Fruit fly (Drosophila melanogaster) whole organism, embryonic: Measurements from ENCODE around the gene CG6441.

Source experiments
- ATbp ChIP-seq: fragments of 200-800 bp; sonication (Bioruptor generic); optimal IDR thresholded peaks from 2 replicates; lab custom pipeline; 2017; ENCODE audit warnings: missing biosample characterization, mild to moderate bottlenecking, missing genetic modification characterization, missing genetic modification reagents
- B-H2 ChIP-seq: fragments of 200-800 bp; sonication (Bioruptor generic); optimal IDR thresholded peaks from 2 replicates; lab custom pipeline; 2018; ENCODE audit warnings: missing biosample characterization, mild to moderate bottlenecking, missing genetic modification characterization
- BEAF-32 ChIP-seq: fragments of 200-800 bp; sonication (Bioruptor generic); optimal IDR thresholded peaks from 3 replicates; lab custom pipeline; 2017; ENCODE audit warnings: missing biosample characterization, missing genetic modification characterization, mild to moderate bottlenecking, moderate library complexity, missing genetic modification reagents
- BtbVII ChIP-seq: fragments of 200-800 bp; sonication (Bioruptor generic); optimal IDR thresholded peaks from 3 replicates; lab custom pipeline; 2017; ENCODE audit warnings: missing biosample characterization, mild to moderate bottlenecking, missing genetic modification characterization
- CG10274 ChIP-seq: fragments of 200-800 bp; sonication (Bioruptor generic); optimal IDR thresholded peaks from 3 replicates; lab custom pipeline; 2017; ENCODE audit warnings: missing biosample characterization, mild to moderate bottlenecking, missing genetic modification characterization
- CG14710 ChIP-seq: fragments of 200-800 bp; sonication (Bioruptor generic); optimal IDR thresholded peaks from 3 replicates; lab custom pipeline; 2019; ENCODE audit warnings: missing biosample characterization, mild to moderate bottlenecking, missing genetic modification characterization, moderate library complexity
- CG17568 ChIP-seq: fragments of 200-800 bp; sonication (Bioruptor generic); optimal IDR thresholded peaks from 2 replicates; lab custom pipeline; 2018; ENCODE audit warnings: missing biosample characterization, mild to moderate bottlenecking, missing genetic modification characterization, moderate library complexity
- CG17912 ChIP-seq: fragments of 200-800 bp; sonication (Bioruptor generic); optimal IDR thresholded peaks from 2 replicates; lab custom pipeline; 2018; ENCODE audit warnings: missing biosample characterization, mild to moderate bottlenecking, missing genetic modification characterization
- CG18476 ChIP-seq: fragments of 200-800 bp; sonication (Bioruptor generic); optimal IDR thresholded peaks from 2 replicates; lab custom pipeline; 2016; ENCODE audit warnings: missing biosample characterization, mild to moderate bottlenecking, missing genetic modification characterization
- CG18599 ChIP-seq: fragments of 200-800 bp; sonication (Bioruptor generic); optimal IDR thresholded peaks from 3 replicates; lab custom pipeline; 2017; ENCODE audit warnings: missing biosample characterization, missing genetic modification characterization, mild to moderate bottlenecking, moderate library complexity, missing genetic modification reagents
- CG30403 ChIP-seq: fragments of 200-800 bp; sonication (Bioruptor generic); optimal IDR thresholded peaks from 3 replicates; lab custom pipeline; 2016; ENCODE audit warnings: missing biosample characterization, missing genetic modification characterization
- CG4328 ChIP-seq: fragments of 200-800 bp; sonication (Bioruptor generic); optimal IDR thresholded peaks from 3 replicates; lab custom pipeline; 2017; ENCODE audit warnings: missing biosample characterization, missing genetic modification reagents, missing genetic modification characterization
- CG43689 ChIP-seq: fragments of 200-800 bp; sonication (Bioruptor generic); IDR thresholded peaks from 2 replicates; pipeline ENCODE4 v1.3.6; 2022; ENCODE audit warnings: missing biosample characterization, missing genetic modification characterization
- CG4707 ChIP-seq: fragments of 200-800 bp; sonication (Bioruptor generic); optimal IDR thresholded peaks from 2 replicates; lab custom pipeline; 2018; ENCODE audit warnings: missing biosample characterization, mild to moderate bottlenecking, missing genetic modification characterization, moderate library complexity
- CG4730 ChIP-seq: fragments of 200-800 bp; sonication (Bioruptor generic); IDR thresholded peaks from 2 replicates; pipeline ENCODE4 v1.3.6; 2022; ENCODE audit warnings: missing biosample characterization, missing genetic modification characterization
- CG5180 ChIP-seq: fragments of 200-800 bp; sonication (Bioruptor generic); optimal IDR thresholded peaks from 3 replicates; lab custom pipeline; 2017; ENCODE audit warnings: missing biosample characterization, missing genetic modification characterization, mild to moderate bottlenecking, moderate library complexity, missing genetic modification reagents
- CG7963 ChIP-seq: fragments of 200-800 bp; sonication (Bioruptor generic); IDR thresholded peaks from 3 replicates; pipeline ENCODE4 v1.3.6; 2022; ENCODE audit warnings: missing biosample characterization, missing genetic modification characterization; ENCODE audit not compliant: partially characterized antibody
- CHES-1-like ChIP-seq: fragments of 200-800 bp; sonication (Bioruptor generic); optimal IDR thresholded peaks from 2 replicates; lab custom pipeline; 2016; ENCODE audit warnings: missing biosample characterization, missing genetic modification characterization
- D19A ChIP-seq: fragments of 200-800 bp; optimal IDR thresholded peaks from 3 replicates; lab custom pipeline; 2019; ENCODE audit warnings: missing biosample characterization, mild to moderate bottlenecking, missing genetic modification characterization, moderate library complexity
- Gsc ChIP-seq: fragments of 200-800 bp; sonication (Bioruptor generic); IDR thresholded peaks from 2 replicates; pipeline ENCODE4 v1.3.6; 2022; ENCODE audit warnings: missing biosample characterization, missing genetic modification characterization
- Lhr ChIP-seq: fragments of 200-800 bp; sonication (Bioruptor generic); optimal IDR thresholded peaks from 3 replicates; lab custom pipeline; 2017; ENCODE audit warnings: mild to moderate bottlenecking, missing biosample characterization, missing genetic modification reagents, missing genetic modification characterization
- NK7.1 ChIP-seq: fragments of 200-800 bp; sonication (Bioruptor generic); optimal IDR thresholded peaks from 3 replicates; lab custom pipeline; 2016; ENCODE audit warnings: missing biosample characterization, missing genetic modification characterization
- Oli ChIP-seq: fragments of 200-800 bp; sonication (Bioruptor generic); optimal IDR thresholded peaks from 2 replicates; lab custom pipeline; 2018; ENCODE audit warnings: missing biosample characterization, mild to moderate bottlenecking, missing genetic modification characterization, moderate library complexity
- Pdp1 ChIP-seq, 2 experiments: fragments of 200-800 bp; sonication (Bioruptor generic); optimal IDR thresholded peaks; 3 replicates each; lab custom pipeline; 2016; ENCODE audit warnings: missing biosample characterization in 2 of 2, missing genetic modification characterization in 2 of 2, mild to moderate bottlenecking in 1 of 2, moderate library complexity in 1 of 2
- Ravus ChIP-seq: fragments of 200-800 bp; sonication (Bioruptor generic); IDR thresholded peaks from 2 replicates; pipeline ENCODE4 v1.3.6; 2022; ENCODE audit warnings: missing biosample characterization, missing genetic modification characterization
- Ssrp ChIP-seq: fragments of 200-800 bp; sonication (Bioruptor generic); optimal IDR thresholded peaks from 2 replicates; lab custom pipeline; 2018; ENCODE audit warnings: missing biosample characterization, mild to moderate bottlenecking, missing genetic modification characterization, moderate library complexity
- Taf1 ChIP-seq: fragments of 200-800 bp; sonication (Bioruptor generic); IDR thresholded peaks from 2 replicates; pipeline ENCODE4 v1.3.6; 2022; ENCODE audit warnings: missing biosample characterization, missing genetic modification characterization
- Vsx1 ChIP-seq: fragments of 200-800 bp; sonication (Bioruptor generic); optimal IDR thresholded peaks from 2 replicates; lab custom pipeline; 2017; ENCODE audit warnings: missing biosample characterization, mild to moderate bottlenecking, missing genetic modification characterization, missing genetic modification reagents
- bab2 ChIP-seq: fragments of 200-800 bp; sonication (Bioruptor generic); optimal IDR thresholded peaks from 2 replicates; lab custom pipeline; 2016; ENCODE audit warnings: missing biosample characterization, missing genetic modification characterization
- bowl ChIP-seq: fragments of 200-800 bp; sonication (Bioruptor generic); IDR thresholded peaks from 2 replicates; pipeline ENCODE4 v1.3.6; 2022; ENCODE audit warnings: missing biosample characterization, missing genetic modification characterization
- croc ChIP-seq: fragments of 200-800 bp; sonication (Bioruptor generic); conservative IDR thresholded peaks from 3 replicates; pipeline ENCODE4 v1.3.6; 2022; ENCODE audit warnings: missing biosample characterization, missing genetic modification characterization
- crol ChIP-seq: fragments of 200-800 bp; sonication (Bioruptor generic); IDR thresholded peaks from 2 replicates; pipeline ENCODE4 v1.3.6; 2022; ENCODE audit warnings: missing biosample characterization, missing genetic modification characterization
- cwo ChIP-seq: fragments of 200-800 bp; sonication (Bioruptor generic); optimal IDR thresholded peaks from 3 replicates; lab custom pipeline; 2017; ENCODE audit warnings: missing biosample characterization, missing genetic modification characterization, mild to moderate bottlenecking, moderate library complexity, missing genetic modification reagents
- disco-r ChIP-seq: fragments of 200-800 bp; sonication (Bioruptor generic); optimal IDR thresholded peaks from 2 replicates; lab custom pipeline; 2016; ENCODE audit warnings: missing biosample characterization, missing genetic modification characterization
- dm ChIP-seq: fragments of 200-800 bp; sonication (Bioruptor generic); optimal IDR thresholded peaks from 3 replicates; lab custom pipeline; 2016; ENCODE audit warnings: missing biosample characterization, missing genetic modification characterization
- eyg ChIP-seq: fragments of 200-800 bp; sonication (Bioruptor generic); optimal IDR thresholded peaks from 3 replicates; lab custom pipeline; 2016; ENCODE audit warnings: missing biosample characterization, missing genetic modification characterization
- gcm ChIP-seq: fragments of 200-800 bp; sonication (Bioruptor generic); optimal IDR thresholded peaks from 2 replicates; lab custom pipeline; 2019; ENCODE audit warnings: missing biosample characterization, mild to moderate bottlenecking, missing genetic modification characterization, moderate library complexity
- grau ChIP-seq: fragments of 200-800 bp; optimal IDR thresholded peaks from 3 replicates; lab custom pipeline; 2019; ENCODE audit warnings: missing biosample characterization, mild to moderate bottlenecking, missing genetic modification characterization, moderate library complexity
- inv ChIP-seq: fragments of 200-800 bp; sonication (Bioruptor generic); IDR thresholded peaks from 2 replicates; pipeline ENCODE4 v1.3.6; 2022; ENCODE audit warnings: missing biosample characterization, missing genetic modification characterization; ENCODE audit not compliant: partially characterized antibody
- lov ChIP-seq, 2 experiments: fragments of 200-800 bp in 1 of 2; fragments of >200 bp in 1 of 2; sonication (Bioruptor generic) in 1 of 2; IDR thresholded peaks in 1 of 2; optimal IDR thresholded peaks in 1 of 2; 2 replicates in 1 of 2; 3 replicates in 1 of 2; pipeline versions ENCODE4 v1.3.6 to Lab custom; 2017 to 2022; ENCODE audit warnings: missing biosample characterization in 1 of 2, missing genetic modification characterization in 1 of 2
- mld ChIP-seq: fragments of 200-800 bp; sonication (Bioruptor generic); IDR thresholded peaks from 3 replicates; pipeline ENCODE4 v1.3.6; 2022; ENCODE audit warnings: missing biosample characterization, missing genetic modification characterization; ENCODE audit not compliant: partially characterized antibody
- nerfin-1 ChIP-seq: fragments of 200-800 bp; sonication (Bioruptor generic); optimal IDR thresholded peaks from 3 replicates; lab custom pipeline; 2019; ENCODE audit warnings: missing biosample characterization, mild to moderate bottlenecking, missing genetic modification characterization, moderate library complexity
- nom ChIP-seq: fragments of 200-800 bp; sonication (Bioruptor generic); optimal IDR thresholded peaks from 2 replicates; lab custom pipeline; 2017; ENCODE audit warnings: missing biosample characterization, missing genetic modification characterization, mild to moderate bottlenecking, moderate library complexity, missing genetic modification reagents
- repo ChIP-seq: fragments of 200-800 bp; sonication (Bioruptor generic); optimal IDR thresholded peaks from 2 replicates; lab custom pipeline; 2016; ENCODE audit warnings: missing biosample characterization, missing genetic modification characterization
- sc ChIP-seq, 3 experiments: fragments of >200 bp in 2 of 3; fragments of 200-800 bp in 1 of 3; sonication (Bioruptor generic) in 1 of 3; optimal IDR thresholded peaks; 2 replicates in 2 of 3; 3 replicates in 1 of 3; lab custom pipeline; 2017; ENCODE audit warnings: mild to moderate bottlenecking in 1 of 3, missing biosample characterization in 1 of 3, missing genetic modification characterization in 1 of 3, missing genetic modification reagents in 1 of 3
- sisA ChIP-seq: fragments of 200-800 bp; sonication (Bioruptor generic); IDR thresholded peaks from 2 replicates; pipeline ENCODE4 v1.3.6; 2022; ENCODE audit warnings: missing biosample characterization, missing genetic modification characterization
- sqz ChIP-seq: fragments of 200-800 bp; sonication (Bioruptor generic); optimal IDR thresholded peaks from 3 replicates; lab custom pipeline; 2018; ENCODE audit warnings: missing biosample characterization, mild to moderate bottlenecking, missing genetic modification characterization
- sr ChIP-seq: fragments of 200-800 bp; sonication (Bioruptor generic); IDR thresholded peaks from 3 replicates; pipeline ENCODE4 v1.3.6; 2022; ENCODE audit warnings: missing biosample characterization, missing genetic modification characterization

The CG6441 gene

dm6 chr2L:7512860-7513259, 38.4 kb downstream of the CG6441 start (continued):
- TF ChIP-seq CG17912 (GFP tag; lab: Kevin White, UChicago) (no peak), D19A (peak; percentile 54), Lhr (GFP tag; lab: Kevin White, UChicago) (peak; percentile 7), mld (GFP tag; lab: Robert Waterston, UW) (no peak), Ravus (peak; percentile 17), CG7963 (no peak), inv (GFP tag; lab: Robert Waterston, UW) (no peak), CG10274 (GFP tag; lab: Kevin White, UChicago) (peak; percentile 51), NK7.1 (GFP tag; lab: Kevin White, UChicago) (peak; percentile 64), CG43689 (GFP tag; lab: Robert Waterston, UW) (0 out of 2 replicates have a peak, but pooled peaks have one; percentile 8), sr (GFP tag; lab: Robert Waterston, UW) (no peak), BEAF-32 (GFP tag; lab: Kevin White, UChicago) (no peak), CG30403 (GFP tag; lab: Kevin White, UChicago) (peak; percentile 81), crol (GFP tag; lab: Robert Waterston, UW) (peak; percentile 44), BtbVII (peak; percentile 63), Ssrp (tag; lab: Kevin White, UChicago) (peak; percentile 62), bowl (0 out of 2 replicates have a peak, but pooled peaks have one; percentile 35), CHES-1-like (peak; percentile 71), Oli (tag; lab: Kevin White, UChicago) (peak; percentile 61), disco-r (GFP tag; lab: Kevin White, UChicago) (peak; percentile 59), nerfin-1 (tag; lab: Kevin White, UChicago) (peak; percentile 56), Vsx1 (GFP tag; lab: Kevin White, UChicago) (peak; percentile 54), CG4730 (GFP tag; lab: Robert Waterston, UW) (peak; percentile 57; the same call in 1 of the 2 replicates), Gsc (GFP tag; lab: Robert Waterston, UW) (0 out of 2 replicates have a peak, but pooled peaks have one; percentile 34), nom (no peak), CG4328 (peak; percentile 16), repo (GFP tag; lab: Kevin White, UChicago) (peak; percentile 62), gcm (peak; percentile 63), sqz (peak; percentile 50), dm (GFP tag; lab: Kevin White, UChicago) (peak; percentile 29), CG17568 (peak; percentile 51), sisA (GFP tag; lab: Robert Waterston, UW) (peak; percentile 68), sc (optimal IDR thresholded peaks at IDR 0.05; lab: Kevin White, UChicago) (no peak), sc (GFP tag; optimal IDR thresholded peaks at IDR 0.05; lab: Kevin White, UChicago) (peak; percentile 43), lov (optimal IDR thresholded peaks at IDR 0.05; lab: Kevin White, UChicago) (no peak), lov (GFP tag; IDR thresholded peaks at IDR 0.05; lab: Robert Waterston, UW) (peak; percentile 82; the same call in 1 of the 3 replicates), CG4707 (GFP tag; lab: Kevin White, UChicago) (peak; percentile 29), croc (peak; percentile 54; the same call in 2 of the 3 replicates), CG18476 (GFP tag; lab: Kevin White, UChicago) (peak; percentile 30), cwo (GFP tag; lab: Kevin White, UChicago) (peak; percentile 67), grau (tag; lab: Kevin White, UChicago) (peak; percentile 68), CG18599 (GFP tag; lab: Kevin White, UChicago) (peak; percentile 92), CG5180 (GFP tag; lab: Kevin White, UChicago) (peak; percentile 26), Pdp1 (GFP tag; optimal IDR thresholded peaks at IDR 0.05; lab: Kevin White, UChicago) (peak; percentile 41 to 86), bab2 (GFP tag; lab: Kevin White, UChicago) (peak; percentile 63), CG14710 (tag; lab: Kevin White, UChicago) (peak; percentile 75), eyg (GFP tag; lab: Kevin White, UChicago) (peak; percentile 77), B-H2 (peak; percentile 1), ATbp (GFP tag; lab: Kevin White, UChicago) (peak; percentile 66), Taf1 (GFP tag; lab: Robert Waterston, UW) (peak; percentile 57; the same call in 1 of the 2 replicates)
